ENCODE assay signal across 1 fruit fly cellular context in genomic region chr3R:21878473-21878872, dm6.
TF ChIP-seq lines count a peak whose summit lies in the region.

CG34148 (minus strand) TSS chr3R:21878686.

TF ChIP-seq in whole organism, embryonic, 481 proteins besides CTCF, POLR2A, EP300 and RAD21 (continued from another document):
- peak; percentile 61; the same call in 2 of the 3 replicates for TF ChIP-seq CG16813 (GFP tag; IDR thresholded peaks at IDR 0.05; lab: Robert Waterston, UW; ENCODE audit: partially characterized antibody)
- no peak for TF ChIP-seq Xbp1 (GFP tag; optimal IDR thresholded peaks at IDR 0.05; lab: Kevin White, UChicago)
- no peak for TF ChIP-seq maf-S (GFP tag; optimal IDR thresholded peaks at IDR 0.05; lab: Kevin White, UChicago)
- no peak for TF ChIP-seq CG8359 (GFP tag; optimal IDR thresholded peaks at IDR 0.05; lab: Kevin White, UChicago; ENCODE audit: borderline replicate concordance)
- TF ChIP-seq CG2129 (GFP tag; IDR thresholded peaks at IDR 0.05; lab: Robert Waterston, UW; ENCODE audit: partially characterized antibody): peak; percentile 51
- TF ChIP-seq Hey (tag; optimal IDR thresholded peaks at IDR 0.05; lab: Kevin White, UChicago): no peak
- no peak for TF ChIP-seq crol (GFP tag; IDR thresholded peaks at IDR 0.05; lab: Robert Waterston, UW)
- TF ChIP-seq sisA (GFP tag; IDR thresholded peaks at IDR 0.05; lab: Robert Waterston, UW): no peak
- TF ChIP-seq crc (GFP tag; optimal IDR thresholded peaks at IDR 0.05; lab: Kevin White, UChicago): no peak
- TF ChIP-seq CG2712 (tag; optimal IDR thresholded peaks at IDR 0.05; lab: Kevin White, UChicago): no peak
- no peak for TF ChIP-seq trh (GFP tag; optimal IDR thresholded peaks at IDR 0.05; lab: Kevin White, UChicago)
- no peak for TF ChIP-seq CG34376 (GFP tag; optimal IDR thresholded peaks at IDR 0.05; lab: Kevin White, UChicago)
- no peak for TF ChIP-seq mam (GFP tag; optimal IDR thresholded peaks at IDR 0.05; lab: Kevin White, UChicago)
- no peak for TF ChIP-seq CG17385 (GFP tag; optimal IDR thresholded peaks at IDR 0.05; lab: Kevin White, UChicago)
- no peak for TF ChIP-seq kah (GFP tag; optimal IDR thresholded peaks at IDR 0.05; lab: Kevin White, UChicago)
- TF ChIP-seq Asciz (GFP tag; optimal IDR thresholded peaks at IDR 0.05; lab: Kevin White, UChicago): no peak
- TF ChIP-seq CG12769 (tag; optimal IDR thresholded peaks at IDR 0.05; lab: Kevin White, UChicago): no peak
- TF ChIP-seq CG13775 (GFP tag; optimal IDR thresholded peaks at IDR 0.05; lab: Kevin White, UChicago): no peak
- peak; percentile 90 for TF ChIP-seq tna (GFP tag; IDR thresholded peaks at IDR 0.05; lab: Robert Waterston, UW; ENCODE audit: partially characterized antibody)
- TF ChIP-seq CG3995 (GFP tag; optimal IDR thresholded peaks at IDR 0.05; lab: Kevin White, UChicago): no peak
- TF ChIP-seq CG8478 (optimal IDR thresholded peaks at IDR 0.05; lab: Kevin White, UChicago): no peak
- TF ChIP-seq CG18619 (GFP tag; optimal IDR thresholded peaks at IDR 0.05; lab: Kevin White, UChicago): no peak
- TF ChIP-seq Nf-YA (GFP tag; IDR thresholded peaks at IDR 0.05; lab: Robert Waterston, UW): no peak
- no peak for TF ChIP-seq CG17829 (tag; optimal IDR thresholded peaks at IDR 0.05; lab: Kevin White, UChicago)
- peak; percentile 36; the same call in 1 of the 2 replicates for TF ChIP-seq inv (GFP tag; IDR thresholded peaks at IDR 0.05; lab: Robert Waterston, UW; ENCODE audit: partially characterized antibody)
- no peak for TF ChIP-seq CG8944 (GFP tag; optimal IDR thresholded peaks at IDR 0.05; lab: Kevin White, UChicago)
- no peak for TF ChIP-seq Lpt (GFP tag; optimal IDR thresholded peaks at IDR 0.05; lab: Kevin White, UChicago)
- TF ChIP-seq pb (GFP tag; optimal IDR thresholded peaks at IDR 0.05; lab: Kevin White, UChicago): no peak
- no peak for TF ChIP-seq CG2875 (GFP tag; optimal IDR thresholded peaks at IDR 0.05; lab: Kevin White, UChicago)
- no peak for TF ChIP-seq CG9727 (GFP tag; optimal IDR thresholded peaks at IDR 0.05; lab: Kevin White, UChicago)
- TF ChIP-seq jing (GFP tag; optimal IDR thresholded peaks at IDR 0.05; lab: Kevin White, UChicago): no peak
- TF ChIP-seq knrl (GFP tag; IDR thresholded peaks at IDR 0.05; lab: Robert Waterston, UW; ENCODE audit: partially characterized antibody): peak; percentile 50; the same call in 1 of the 3 replicates
- TF ChIP-seq p53 (GFP tag; optimal IDR thresholded peaks at IDR 0.05; lab: Kevin White, UChicago): no peak
- no peak for TF ChIP-seq aop (GFP tag; IDR thresholded peaks at IDR 0.05; lab: Robert Waterston, UW)
- no peak for TF ChIP-seq ap (GFP tag; IDR thresholded peaks at IDR 0.05; lab: Robert Waterston, UW)
- TF ChIP-seq CG18011 (GFP tag; optimal IDR thresholded peaks at IDR 0.05; lab: Kevin White, UChicago): no peak
- no peak for TF ChIP-seq CG14965 (GFP tag; optimal IDR thresholded peaks at IDR 0.05; lab: Kevin White, UChicago; ENCODE audit: borderline replicate concordance)
- no peak for TF ChIP-seq pfk (GFP tag; optimal IDR thresholded peaks at IDR 0.05; lab: Kevin White, UChicago)
- no peak for TF ChIP-seq slp2 (GFP tag; optimal IDR thresholded peaks at IDR 0.05; lab: Kevin White, UChicago)
- TF ChIP-seq scrt (GFP tag; optimal IDR thresholded peaks at IDR 0.05; lab: Kevin White, UChicago): no peak
- no peak for TF ChIP-seq run (tag; optimal IDR thresholded peaks at IDR 0.05; lab: Kevin White, UChicago)
- TF ChIP-seq CG10462 (GFP tag; optimal IDR thresholded peaks at IDR 0.05; lab: Kevin White, UChicago): no peak
- no peak for TF ChIP-seq CG12155 (GFP tag; optimal IDR thresholded peaks at IDR 0.05; lab: Kevin White, UChicago)
- no peak for TF ChIP-seq CG1529 (GFP tag; optimal IDR thresholded peaks at IDR 0.05; lab: Kevin White, UChicago)
- no peak for TF ChIP-seq abd-A (tag; optimal IDR thresholded peaks at IDR 0.05; lab: Kevin White, UChicago)
- TF ChIP-seq Oaz (GFP tag; IDR thresholded peaks at IDR 0.05; lab: Robert Waterston, UW): no peak
- TF ChIP-seq ATbp (GFP tag; optimal IDR thresholded peaks at IDR 0.05; lab: Kevin White, UChicago): no peak
- no peak for TF ChIP-seq Fer3 (tag; optimal IDR thresholded peaks at IDR 0.05; lab: Kevin White, UChicago)
- no peak for TF ChIP-seq cas (GFP tag; IDR thresholded peaks at IDR 0.05; lab: Robert Waterston, UW)
- TF ChIP-seq tgo (GFP tag; IDR thresholded peaks at IDR 0.05; lab: Robert Waterston, UW): no peak
- TF ChIP-seq Hsf (GFP tag; optimal IDR thresholded peaks at IDR 0.05; lab: Kevin White, UChicago): no peak
- TF ChIP-seq CG12659 (GFP tag; optimal IDR thresholded peaks at IDR 0.05; lab: Kevin White, UChicago): no peak
- TF ChIP-seq btn (GFP tag; optimal IDR thresholded peaks at IDR 0.05; lab: Kevin White, UChicago): no peak
- TF ChIP-seq Gsc (GFP tag; IDR thresholded peaks at IDR 0.05; lab: Robert Waterston, UW): no peak
- TF ChIP-seq bab2 (GFP tag; optimal IDR thresholded peaks at IDR 0.05; lab: Kevin White, UChicago): no peak
- no peak for TF ChIP-seq fru (optimal IDR thresholded peaks at IDR 0.05; lab: Kevin White, UChicago)
- peak; percentile 60; the same call in 2 of the 3 replicates for TF ChIP-seq Doc3 (GFP tag; IDR thresholded peaks at IDR 0.05; lab: Robert Waterston, UW; ENCODE audit: partially characterized antibody)
- no peak for TF ChIP-seq CG10979 (tag; optimal IDR thresholded peaks at IDR 0.05; lab: Kevin White, UChicago)
- TF ChIP-seq chm (GFP tag; IDR thresholded peaks at IDR 0.05; lab: Robert Waterston, UW): no peak
- TF ChIP-seq shn (GFP tag; optimal IDR thresholded peaks at IDR 0.05; lab: Kevin White, UChicago): no peak
- TF ChIP-seq CG13123 (GFP tag; optimal IDR thresholded peaks at IDR 0.05; lab: Kevin White, UChicago): no peak
- no peak for TF ChIP-seq fd3F (GFP tag; optimal IDR thresholded peaks at IDR 0.05; lab: Kevin White, UChicago)
- no peak for TF ChIP-seq lmd (GFP tag; IDR thresholded peaks at IDR 0.05; lab: Robert Waterston, UW)
- no peak for TF ChIP-seq Tbp (GFP tag; optimal IDR thresholded peaks at IDR 0.05; lab: Kevin White, UChicago)
- no peak for TF ChIP-seq Mad (GFP tag; optimal IDR thresholded peaks at IDR 0.05; lab: Kevin White, UChicago)
- TF ChIP-seq sd (tag; optimal IDR thresholded peaks at IDR 0.05; lab: Kevin White, UChicago): no peak
- TF ChIP-seq Aef1 (GFP tag; IDR thresholded peaks at IDR 0.05; lab: Robert Waterston, UW): no peak
- TF ChIP-seq yki (optimal IDR thresholded peaks at IDR 0.05; lab: Kevin White, UChicago): no peak
- no peak for TF ChIP-seq CG7372 (GFP tag; IDR thresholded peaks at IDR 0.05; lab: Robert Waterston, UW)
- no peak for TF ChIP-seq oc (tag; optimal IDR thresholded peaks at IDR 0.05; lab: Kevin White, UChicago)
- no peak for TF ChIP-seq CG10274 (GFP tag; optimal IDR thresholded peaks at IDR 0.05; lab: Kevin White, UChicago)
- TF ChIP-seq amos (GFP tag; IDR thresholded peaks at IDR 0.05; lab: Robert Waterston, UW; ENCODE audit: partially characterized antibody): peak; percentile 65; the same call in 1 of the 2 replicates
- no peak for TF ChIP-seq CG3065 (GFP tag; optimal IDR thresholded peaks at IDR 0.05; lab: Kevin White, UChicago)
- no peak for TF ChIP-seq pho (GFP tag; optimal IDR thresholded peaks at IDR 0.05; lab: Kevin White, UChicago)
- TF ChIP-seq HHEX (GFP tag; optimal IDR thresholded peaks at IDR 0.05; lab: Kevin White, UChicago): no peak
- no peak for TF ChIP-seq eve (GFP tag; optimal IDR thresholded peaks at IDR 0.05; lab: Kevin White, UChicago)
- no peak for TF ChIP-seq dan (GFP tag; IDR thresholded peaks at IDR 0.05; lab: Robert Waterston, UW)
- peak; percentile 80 for TF ChIP-seq bbx (GFP tag; IDR thresholded peaks at IDR 0.05; lab: Robert Waterston, UW; ENCODE audit: partially characterized antibody)
- no peak for TF ChIP-seq onecut (GFP tag; IDR thresholded peaks at IDR 0.05; lab: Robert Waterston, UW)
- no peak for TF ChIP-seq sug (tag; optimal IDR thresholded peaks at IDR 0.05; lab: Kevin White, UChicago)
- TF ChIP-seq Ssrp (tag; optimal IDR thresholded peaks at IDR 0.05; lab: Kevin White, UChicago): no peak
- TF ChIP-seq Dll (GFP tag; IDR thresholded peaks at IDR 0.05; lab: Robert Waterston, UW; ENCODE audit: partially characterized antibody): peak; percentile 82
- no peak for TF ChIP-seq nom (GFP tag; optimal IDR thresholded peaks at IDR 0.05; lab: Kevin White, UChicago)
- TF ChIP-seq CG6654 (GFP tag; optimal IDR thresholded peaks at IDR 0.05; lab: Kevin White, UChicago): no peak
- TF ChIP-seq Hmx (GFP tag; optimal IDR thresholded peaks at IDR 0.05; lab: Kevin White, UChicago): no peak
- no peak for TF ChIP-seq CG4360 (GFP tag; IDR thresholded peaks at IDR 0.05; lab: Robert Waterston, UW)
- no peak for TF ChIP-seq lilli (GFP tag; optimal IDR thresholded peaks at IDR 0.05; lab: Kevin White, UChicago)
- TF ChIP-seq D19B (GFP tag; optimal IDR thresholded peaks at IDR 0.05; lab: Kevin White, UChicago): no peak
- no peak for TF ChIP-seq CG7928 (GFP tag; optimal IDR thresholded peaks at IDR 0.05; lab: Kevin White, UChicago)
- TF ChIP-seq CG11696 (GFP tag; IDR thresholded peaks at IDR 0.05; lab: Robert Waterston, UW): no peak
- no peak for TF ChIP-seq CG1233 (GFP tag; optimal IDR thresholded peaks at IDR 0.05; lab: Kevin White, UChicago)
- no peak for TF ChIP-seq zf30C (GFP tag; optimal IDR thresholded peaks at IDR 0.05; lab: Kevin White, UChicago)
- no peak for TF ChIP-seq H15 (GFP tag; IDR thresholded peaks at IDR 0.05; lab: Robert Waterston, UW)
- TF ChIP-seq Dad (GFP tag; optimal IDR thresholded peaks at IDR 0.05; lab: Kevin White, UChicago): no peak
- TF ChIP-seq CG12942 (GFP tag; optimal IDR thresholded peaks at IDR 0.05; lab: Kevin White, UChicago): no peak
- TF ChIP-seq Rfx (GFP tag; IDR thresholded peaks at IDR 0.05; lab: Robert Waterston, UW): no peak; the same call in 1 of the 2 replicates
- TF ChIP-seq CG4730 (GFP tag; IDR thresholded peaks at IDR 0.05; lab: Robert Waterston, UW): no peak
- TF ChIP-seq Bdp1 (GFP tag; optimal IDR thresholded peaks at IDR 0.05; lab: Kevin White, UChicago): no peak
- no peak for TF ChIP-seq ttk (GFP tag; IDR thresholded peaks at IDR 0.05; lab: Robert Waterston, UW)
- no peak for TF ChIP-seq CG3407 (GFP tag; optimal IDR thresholded peaks at IDR 0.05; lab: Kevin White, UChicago)
- no peak for TF ChIP-seq bigmax (GFP tag; optimal IDR thresholded peaks at IDR 0.05; lab: Kevin White, UChicago)
- TF ChIP-seq Sry-β (GFP tag; optimal IDR thresholded peaks at IDR 0.05; lab: Kevin White, UChicago): no peak
- TF ChIP-seq Rx (GFP tag; IDR thresholded peaks at IDR 0.05; lab: Robert Waterston, UW): no peak
- TF ChIP-seq Lhr (GFP tag; optimal IDR thresholded peaks at IDR 0.05; lab: Kevin White, UChicago): no peak
- TF ChIP-seq Dfd (GFP tag; optimal IDR thresholded peaks at IDR 0.05; lab: Kevin White, UChicago): no peak
- no peak for TF ChIP-seq insv (GFP tag; optimal IDR thresholded peaks at IDR 0.05; lab: Kevin White, UChicago)
- TF ChIP-seq CG13624 (GFP tag; optimal IDR thresholded peaks at IDR 0.05; lab: Kevin White, UChicago): no peak
- no peak for TF ChIP-seq YL-1 (GFP tag; optimal IDR thresholded peaks at IDR 0.05; lab: Kevin White, UChicago)
- TF ChIP-seq danr (GFP tag; IDR thresholded peaks at IDR 0.05; lab: Robert Waterston, UW): no peak
- TF ChIP-seq Ets65A (GFP tag; lab: Kevin White, UChicago): no peak
- no peak for TF ChIP-seq CG17359 (tag; optimal IDR thresholded peaks at IDR 0.05; lab: Kevin White, UChicago)
- TF ChIP-seq Six4 (GFP tag; optimal IDR thresholded peaks at IDR 0.05; lab: Kevin White, UChicago): no peak
- TF ChIP-seq TFAM (GFP tag; optimal IDR thresholded peaks at IDR 0.05; lab: Kevin White, UChicago): no peak
- no peak for TF ChIP-seq CG11695 (GFP tag; IDR thresholded peaks at IDR 0.05; lab: Robert Waterston, UW)
- no peak for TF ChIP-seq Kr (GFP tag; optimal IDR thresholded peaks at IDR 0.05; lab: Kevin White, UChicago)
- no peak for TF ChIP-seq CG16779 (GFP tag; IDR thresholded peaks at IDR 0.05; lab: Robert Waterston, UW)
- TF ChIP-seq CG10654 (GFP tag; optimal IDR thresholded peaks at IDR 0.05; lab: Kevin White, UChicago): no peak
- TF ChIP-seq jumu (GFP tag; optimal IDR thresholded peaks at IDR 0.05; lab: Kevin White, UChicago): no peak
- no peak for TF ChIP-seq CG4707 (GFP tag; optimal IDR thresholded peaks at IDR 0.05; lab: Kevin White, UChicago)
- no peak for TF ChIP-seq CG14441 (GFP tag; IDR thresholded peaks at IDR 0.05; lab: Robert Waterston, UW)
- TF ChIP-seq HLH3B (GFP tag; IDR thresholded peaks at IDR 0.05; lab: Robert Waterston, UW): no peak
- TF ChIP-seq Trl (optimal IDR thresholded peaks at IDR 0.05; lab: Kevin White, UChicago): no peak
- no peak for TF ChIP-seq Trl (GFP tag; optimal IDR thresholded peaks at IDR 0.05; lab: Kevin White, UChicago)
- no peak for TF ChIP-seq CG10431 (GFP tag; optimal IDR thresholded peaks at IDR 0.05; lab: Kevin White, UChicago)
- no peak for TF ChIP-seq CG30431 (GFP tag; optimal IDR thresholded peaks at IDR 0.05; lab: Kevin White, UChicago)
- TF ChIP-seq ara (GFP tag; IDR thresholded peaks at IDR 0.05; lab: Robert Waterston, UW): no peak
- no peak for TF ChIP-seq da (GFP tag; optimal IDR thresholded peaks at IDR 0.05; lab: Kevin White, UChicago)
- no peak for TF ChIP-seq CG6683 (GFP tag; optimal IDR thresholded peaks at IDR 0.05; lab: Kevin White, UChicago)
- TF ChIP-seq vnd (GFP tag; IDR thresholded peaks at IDR 0.05; lab: Robert Waterston, UW; ENCODE audit: partially characterized antibody): peak; percentile 67; the same call in 2 of the 3 replicates
- TF ChIP-seq CG7963 (GFP tag; IDR thresholded peaks at IDR 0.05; lab: Robert Waterston, UW; ENCODE audit: partially characterized antibody): peak; percentile 73
